Fruit fly (Drosophila melanogaster): ENCODE results near the gene moon.

dm6 chrX:12043398-12043797 is 29.2 kb downstream of the moon start, which contains the start of gene Ten-a:
- TF ChIP-seq Lpt (GFP tag; optimal IDR thresholded peaks at IDR 0.05) (no peak), vri (GFP tag; optimal IDR thresholded peaks at IDR 0.05) (no peak), fd85E (GFP tag; optimal IDR thresholded peaks at IDR 0.05) (no peak), ss (GFP tag; optimal IDR thresholded peaks at IDR 0.05) (no peak), svp (GFP tag) (no peak), CG3032 (tag; optimal IDR thresholded peaks at IDR 0.05) (no peak), CG8319 (GFP tag; optimal IDR thresholded peaks at IDR 0.05) (no peak), CG34406 (GFP tag; optimal IDR thresholded peaks at IDR 0.05) (no peak), topi (GFP tag; optimal IDR thresholded peaks at IDR 0.05) (no peak), Hr39 (GFP tag; optimal IDR thresholded peaks at IDR 0.05) (no peak), Met (GFP tag; optimal IDR thresholded peaks at IDR 0.05) (no peak), CG1621 (tag; optimal IDR thresholded peaks at IDR 0.05) (no peak), Ets21C (GFP tag; optimal IDR thresholded peaks at IDR 0.05) (no peak)
